Worm (Caenorhabditis elegans) whole organism, L3 larva: ENCODE measurements around the gene nspe-6.

ENCODE experiments used
- R02D3.7 ChIP-seq: fragments of 150-350 bp; optimal IDR thresholded peaks from 2 replicates; lab custom pipeline; 2014; ENCODE audit warnings: missing biosample characterization, missing genetic modification characterization
- ZK546.5 ChIP-seq: sonication (generic microtip); optimal IDR thresholded peaks from 2 replicates; lab custom pipeline; 2017; ENCODE audit warnings: missing biosample characterization, missing genetic modification characterization
- aly-2 ChIP-seq: fragments of 150-350 bp; optimal IDR thresholded peaks from 2 replicates; lab custom pipeline; 2014; ENCODE audit warnings: missing biosample characterization, missing genetic modification characterization
- ama-1 ChIP-seq: fragments of 150-350 bp; optimal IDR thresholded peaks from 2 replicates; lab custom pipeline; 2018
- ceh-16 ChIP-seq: sonication (generic microtip); optimal IDR thresholded peaks from 2 replicates; lab custom pipeline; 2017; ENCODE audit warnings: missing biosample characterization, missing genetic modification characterization
- ceh-82 ChIP-seq: fragments of 150-350 bp; optimal IDR thresholded peaks from 2 replicates; lab custom pipeline; 2014; ENCODE audit warnings: missing biosample characterization, missing genetic modification characterization
- ceh-9 ChIP-seq: sonication (generic microtip); optimal IDR thresholded peaks from 2 replicates; lab custom pipeline; 2018; ENCODE audit warnings: missing biosample characterization, missing genetic modification characterization
- daf-12 ChIP-seq: fragments of 150-350 bp; optimal IDR thresholded peaks from 2 replicates; lab custom pipeline; 2014; ENCODE audit warnings: missing biosample characterization, missing genetic modification reagents, missing genetic modification characterization
- egl-27 ChIP-seq: sonication (generic microtip); optimal IDR thresholded peaks from 4 replicates; lab custom pipeline; 2017; ENCODE audit warnings: missing biosample characterization, missing genetic modification reagents, missing genetic modification characterization
- elt-1 ChIP-seq: fragments of 150-350 bp; optimal IDR thresholded peaks from 2 replicates; lab custom pipeline; 2014; ENCODE audit warnings: missing biosample characterization, missing genetic modification characterization
- elt-2 ChIP-seq: sonication (generic microtip); optimal IDR thresholded peaks from 2 replicates; lab custom pipeline; 2016; ENCODE audit warnings: missing genetic modification reagents, mild to moderate bottlenecking, missing genetic modification characterization, missing compliant biosample characterization
- elt-3 ChIP-seq, 3 experiments: fragments of 150-350 bp in 1 of 3; sonication (generic microtip) in 2 of 3; optimal IDR thresholded peaks; 2 replicates in 2 of 3; 4 replicates in 1 of 3; lab custom pipeline; 2014 to 2017; ENCODE audit warnings: missing biosample characterization in 3 of 3, missing genetic modification characterization in 3 of 3
- eor-1 ChIP-seq, 2 experiments: fragments of 150-350 bp; optimal IDR thresholded peaks; 2 replicates each; lab custom pipeline; 2014 to 2018; ENCODE audit warnings: missing biosample characterization in 2 of 2, missing genetic modification characterization in 2 of 2
- fkh-10 ChIP-seq: sonication (generic microtip); optimal IDR thresholded peaks from 2 replicates; lab custom pipeline; 2017; ENCODE audit warnings: missing biosample characterization, missing genetic modification reagents, missing genetic modification characterization
- fkh-2 ChIP-seq: fragments of 150-350 bp; optimal IDR thresholded peaks from 2 replicates; lab custom pipeline; 2014; ENCODE audit warnings: missing biosample characterization, missing genetic modification reagents, missing genetic modification characterization
- hmg-11 ChIP-seq: sonication (generic microtip); optimal IDR thresholded peaks from 2 replicates; lab custom pipeline; 2016; ENCODE audit warnings: missing genetic modification characterization, missing compliant biosample characterization
- jun-1 ChIP-seq: fragments of 150-350 bp; optimal IDR thresholded peaks from 2 replicates; lab custom pipeline; 2014; ENCODE audit warnings: missing biosample characterization, missing genetic modification reagents, missing genetic modification characterization
- lin-39 ChIP-seq: fragments of 150-350 bp; optimal IDR thresholded peaks from 2 replicates; lab custom pipeline; 2018; ENCODE audit warnings: missing biosample characterization, missing genetic modification reagents, missing genetic modification characterization
- lsy-12 ChIP-seq: sonication (generic microtip); optimal IDR thresholded peaks from 2 replicates; lab custom pipeline; 2016; ENCODE audit warnings: mild to moderate bottlenecking, missing genetic modification characterization, missing compliant biosample characterization
- mdl-1 ChIP-seq: fragments of 150-350 bp; optimal IDR thresholded peaks from 2 replicates; lab custom pipeline; 2014; ENCODE audit warnings: missing biosample characterization, missing genetic modification characterization
- mml-1 ChIP-seq: fragments of 150-350 bp; sonication (generic microtip); optimal IDR thresholded peaks from 3 replicates; lab custom pipeline; 2014; ENCODE audit warnings: missing biosample characterization, missing genetic modification characterization
- nfya-1 ChIP-seq: sonication (generic microtip); optimal IDR thresholded peaks from 2 replicates; lab custom pipeline; 2017; ENCODE audit warnings: missing genetic modification characterization, mild to moderate bottlenecking, missing compliant biosample characterization, antibody characterized with exemption, moderate library complexity; ENCODE audit not compliant: insufficient read depth
- nhr-11 ChIP-seq: fragments of 150-350 bp; optimal IDR thresholded peaks from 2 replicates; lab custom pipeline; 2014; ENCODE audit warnings: missing biosample characterization, missing genetic modification characterization
- nhr-12 ChIP-seq: fragments of 150-350 bp; optimal IDR thresholded peaks from 2 replicates; lab custom pipeline; 2014; ENCODE audit warnings: missing biosample characterization, missing genetic modification characterization
- nhr-23 ChIP-seq: fragments of 150-350 bp; optimal IDR thresholded peaks from 2 replicates; lab custom pipeline; 2014; ENCODE audit warnings: missing biosample characterization, missing genetic modification reagents, missing genetic modification characterization
- nhr-237 ChIP-seq: fragments of 150-350 bp; optimal IDR thresholded peaks from 2 replicates; lab custom pipeline; 2014; ENCODE audit warnings: missing biosample characterization, missing genetic modification characterization
- nhr-28 ChIP-seq: fragments of 150-350 bp; optimal IDR thresholded peaks from 2 replicates; lab custom pipeline; 2014; ENCODE audit warnings: missing biosample characterization, missing genetic modification characterization
- nhr-43 ChIP-seq: sonication (generic microtip); optimal IDR thresholded peaks from 2 replicates; lab custom pipeline; 2016; ENCODE audit warnings: mild to moderate bottlenecking, missing genetic modification characterization, missing compliant biosample characterization; ENCODE audit not compliant: poor library complexity, severe bottlenecking
- nhr-67 ChIP-seq: fragments of 150-350 bp; optimal IDR thresholded peaks from 2 replicates; lab custom pipeline; 2014; ENCODE audit warnings: missing biosample characterization, missing genetic modification characterization
- nhr-76 ChIP-seq: fragments of 150-350 bp; sonication (generic microtip); optimal IDR thresholded peaks from 5 replicates; lab custom pipeline; 2014; ENCODE audit warnings: missing biosample characterization, missing genetic modification characterization
- nhr-77 ChIP-seq: fragments of 150-350 bp; optimal IDR thresholded peaks from 2 replicates; lab custom pipeline; 2014; ENCODE audit warnings: missing biosample characterization, missing genetic modification characterization
- pha-4 ChIP-seq: fragments of 150-350 bp; optimal IDR thresholded peaks from 2 replicates; lab custom pipeline; 2014; ENCODE audit warnings: missing biosample characterization, missing genetic modification reagents, missing genetic modification characterization
- pqm-1 ChIP-seq: fragments of 150-350 bp; optimal IDR thresholded peaks from 2 replicates; lab custom pipeline; 2017; ENCODE audit warnings: missing biosample characterization, missing genetic modification characterization, inconsistent platforms
- sea-2 ChIP-seq: fragments of 150-350 bp; sonication (generic microtip); optimal IDR thresholded peaks from 4 replicates; lab custom pipeline; 2014; ENCODE audit warnings: missing biosample characterization, missing genetic modification reagents, missing genetic modification characterization
- skn-1 ChIP-seq: fragments of 150-350 bp; optimal IDR thresholded peaks from 2 replicates; lab custom pipeline; 2014; ENCODE audit warnings: missing biosample characterization, missing genetic modification characterization
- snpc-4 ChIP-seq: fragments of 150-350 bp; optimal IDR thresholded peaks from 2 replicates; lab custom pipeline; 2014; ENCODE audit warnings: missing biosample characterization, missing genetic modification characterization
- tbx-2 ChIP-seq: sonication (generic microtip); optimal IDR thresholded peaks from 2 replicates; lab custom pipeline; 2016; ENCODE audit warnings: mild to moderate bottlenecking, missing genetic modification characterization, missing compliant biosample characterization
- unc-39 ChIP-seq: sonication (generic microtip); optimal IDR thresholded peaks from 4 replicates; lab custom pipeline; 2017; ENCODE audit warnings: missing biosample characterization, missing genetic modification characterization
- zag-1 ChIP-seq: fragments of 150-350 bp; optimal IDR thresholded peaks from 2 replicates; lab custom pipeline; 2014; ENCODE audit warnings: missing biosample characterization, missing genetic modification characterization
- ztf-11 ChIP-seq: fragments of 150-350 bp; optimal IDR thresholded peaks from 2 replicates; lab custom pipeline; 2014; ENCODE audit warnings: missing biosample characterization, missing genetic modification characterization

nspe-6 gene

DNA sequence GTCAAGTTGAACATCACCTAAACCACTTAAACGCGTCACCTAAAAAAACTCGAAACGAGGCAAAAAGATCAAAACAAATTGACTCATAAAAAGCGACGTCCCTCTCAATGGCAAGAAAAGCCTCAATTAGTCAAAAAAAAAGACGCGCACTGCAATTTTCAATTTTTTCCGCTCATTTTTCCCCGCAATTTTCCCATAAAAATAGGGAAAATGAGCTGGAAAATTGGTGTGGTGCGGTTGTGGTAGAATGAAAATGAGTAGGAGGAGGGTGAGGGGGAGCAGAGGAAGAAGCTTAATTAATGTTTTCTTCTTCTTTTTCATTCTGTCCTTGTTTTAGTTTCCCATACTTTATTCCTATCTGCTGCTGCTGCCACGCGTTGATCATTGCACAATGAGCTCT lies 41.6 kb upstream of the nspe-6 start:
- TF ChIP-seq nhr-28 (no peak), tbx-2 (no peak), fkh-2 (tag; lab: Kevin White, UChicago) (no peak), mml-1 (tag; lab: Kevin White, UChicago) (no peak), elt-3 (tag; optimal IDR thresholded peaks at IDR 0.05; lab: Kevin White, UChicago) (no peak), egl-27 (no peak), pha-4 (tag; lab: Kevin White, UChicago) (no peak), elt-2 (tag; lab: Kevin White, UChicago) (no peak), nhr-237 (tag; lab: Kevin White, UChicago) (no peak), ceh-82 (no peak), snpc-4 (no peak), nhr-23 (tag; lab: Kevin White, UChicago) (no peak), skn-1 (no peak)

ce11 chrII:12655816-12656215 lies 39.8 kb upstream of the nspe-6 start:
- no peak for TF ChIP-seq nhr-67
- no peak for TF ChIP-seq aly-2 (tag; lab: Kevin White, UChicago)
- TF ChIP-seq nhr-12 (tag; lab: Kevin White, UChicago), result no peak
- no peak for TF ChIP-seq elt-1 (tag; lab: Kevin White, UChicago)
- no peak for TF ChIP-seq nhr-76 (tag; lab: Kevin White, UChicago)
- no peak for TF ChIP-seq pqm-1 (tag; lab: Kevin White, UChicago)
- no peak for TF ChIP-seq snpc-4
- TF ChIP-seq egl-27, result no peak
- no peak for TF ChIP-seq lin-39 (tag; lab: Kevin White, UChicago)
- TF ChIP-seq lsy-12 (tag; lab: Kevin White, UChicago), result no peak

DNA sequence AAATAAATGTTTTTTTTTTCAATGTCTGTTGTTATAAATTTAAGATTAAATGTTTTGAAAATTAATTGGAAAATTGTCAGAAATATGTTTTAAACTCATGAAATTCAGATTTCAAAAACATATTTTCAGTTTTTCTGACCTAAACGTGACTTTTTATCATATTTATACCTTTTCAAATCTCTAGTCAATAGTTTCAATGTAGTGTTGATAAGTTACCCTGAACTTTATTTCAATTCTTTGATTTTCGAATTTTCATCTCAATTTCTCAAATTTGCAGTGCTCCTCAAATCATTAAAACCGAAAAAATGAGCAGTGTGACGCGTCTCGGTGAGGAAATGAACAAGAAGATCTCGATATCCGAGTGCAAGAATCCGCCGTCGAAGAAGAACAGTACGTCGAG lies 38.5 kb upstream of the nspe-6 start, which contains the start of gene rgs-4:
Gene rgs-4 (plus strand): TSS at position 301 of the 400 bp plus-strand sequence.
- TF ChIP-seq nhr-237 (tag; lab: Kevin White, UChicago) (no peak), hmg-11 (tag; lab: Kevin White, UChicago) (no peak), snpc-4 (no peak), R02D3.7 (tag; lab: Kevin White, UChicago) (no peak), nhr-77 (no peak), elt-1 (tag; lab: Kevin White, UChicago) (no peak), sea-2 (no peak), mdl-1 (no peak), zag-1 (tag; lab: Kevin White, UChicago) (no peak), lin-39 (tag; lab: Kevin White, UChicago) (no peak), pqm-1 (tag; lab: Kevin White, UChicago) (no peak), ZK546.5 (tag; lab: Kevin White, UChicago) (no peak), ceh-82 (no peak), nhr-43 (no peak), eor-1 (tag; optimal IDR thresholded peaks at IDR 0.05; lab: Kevin White, UChicago) (no peak), nhr-12 (tag; lab: Kevin White, UChicago) (no peak), ztf-11 (no peak), ama-1 (no peak)
- TF ChIP-seq, all 47 proteins: peak for 0

DNA sequence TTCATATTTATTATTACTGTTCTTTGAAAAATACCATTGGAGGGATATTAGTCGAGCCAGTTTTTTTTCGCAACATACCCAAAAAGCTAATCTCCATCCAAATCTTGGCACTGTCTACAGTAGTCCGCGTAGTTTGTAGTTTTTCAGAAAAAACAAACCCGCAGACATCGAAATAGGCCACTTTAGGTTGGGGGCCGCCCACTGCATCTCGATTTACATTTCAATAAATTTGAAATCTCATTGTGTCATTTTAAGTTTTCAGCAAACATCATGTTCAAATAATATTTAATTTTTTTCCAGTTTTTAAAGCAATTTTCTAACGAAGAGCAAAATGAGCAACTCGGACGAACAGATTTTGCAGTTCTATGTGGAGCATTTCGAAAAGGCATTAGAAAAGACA lies 24.4 kb upstream of the nspe-6 start, which contains the start of gene nhr-235:
Gene nhr-235 (plus strand): TSS at position 301 of the 400 bp plus-strand sequence.
- no peak for TF ChIP-seq jun-1 (tag; lab: Kevin White, UChicago)
- no peak for TF ChIP-seq lsy-12 (tag; lab: Kevin White, UChicago)
- TF ChIP-seq ceh-9, result no peak
- no peak for TF ChIP-seq nhr-237 (tag; lab: Kevin White, UChicago)
- TF ChIP-seq mdl-1, result no peak
- no peak for TF ChIP-seq daf-12 (tag; lab: Kevin White, UChicago)
- no peak for TF ChIP-seq ceh-16 (tag; lab: Kevin White, UChicago)
- TF ChIP-seq ama-1, result no peak
- TF ChIP-seq nhr-11 (tag; lab: Kevin White, UChicago), result no peak
- no peak for TF ChIP-seq tbx-2
- no peak for TF ChIP-seq aly-2 (tag; lab: Kevin White, UChicago)
- TF ChIP-seq nfya-1, result no peak
- TF ChIP-seq fkh-10, result no peak
- no peak for TF ChIP-seq unc-39 (tag; lab: Kevin White, UChicago)
